Fruit fly (Drosophila melanogaster) whole organism, embryonic: Measurements from ENCODE around the gene CG31677.

ENCODE experiments used
- CG1024 ChIP-seq: fragments of 200-800 bp; sonication (Bioruptor generic); IDR thresholded peaks from 2 replicates; pipeline ENCODE4 v1.3.6; 2022; ENCODE audit warnings: missing biosample characterization, missing genetic modification characterization
- CG10979 ChIP-seq: fragments of 200-800 bp; sonication (Bioruptor generic); optimal IDR thresholded peaks from 2 replicates; lab custom pipeline; 2018; ENCODE audit warnings: missing biosample characterization, mild to moderate bottlenecking, missing genetic modification characterization, moderate library complexity
- CG11085 ChIP-seq: fragments of 200-800 bp; sonication (Bioruptor generic); IDR thresholded peaks from 2 replicates; pipeline ENCODE4 v1.3.6; 2022; ENCODE audit warnings: missing biosample characterization, missing genetic modification characterization
- CG11695 ChIP-seq: fragments of 200-800 bp; sonication (Bioruptor generic); IDR thresholded peaks from 3 replicates; pipeline ENCODE4 v1.3.6; 2022; ENCODE audit warnings: missing biosample characterization, missing genetic modification characterization
- CG12659 ChIP-seq: fragments of 200-800 bp; sonication (Bioruptor generic); optimal IDR thresholded peaks from 3 replicates; lab custom pipeline; 2017; ENCODE audit warnings: mild to moderate bottlenecking, missing biosample characterization, missing genetic modification reagents, missing genetic modification characterization
- CG15696 ChIP-seq: fragments of 200-800 bp; sonication (Bioruptor generic); optimal IDR thresholded peaks from 2 replicates; lab custom pipeline; 2019; ENCODE audit warnings: missing biosample characterization, mild to moderate bottlenecking, missing genetic modification characterization, moderate library complexity
- CG1832 ChIP-seq: fragments of 200-800 bp; sonication (Bioruptor generic); optimal IDR thresholded peaks from 2 replicates; lab custom pipeline; 2017; ENCODE audit warnings: missing biosample characterization, mild to moderate bottlenecking, missing genetic modification characterization, inconsistent platforms
- CG18619 ChIP-seq: fragments of 200-800 bp; sonication (Bioruptor generic); optimal IDR thresholded peaks from 3 replicates; lab custom pipeline; 2017; ENCODE audit warnings: missing biosample characterization, mild to moderate bottlenecking, missing genetic modification characterization
- CG2678 ChIP-seq: fragments of 200-800 bp; sonication (Bioruptor generic); optimal IDR thresholded peaks from 3 replicates; lab custom pipeline; 2019; ENCODE audit warnings: missing biosample characterization, mild to moderate bottlenecking, missing genetic modification characterization, moderate library complexity
- CG2712 ChIP-seq: fragments of 200-800 bp; optimal IDR thresholded peaks from 3 replicates; lab custom pipeline; 2019; ENCODE audit warnings: missing biosample characterization, mild to moderate bottlenecking, missing genetic modification characterization, moderate library complexity
- CG3163 ChIP-seq: fragments of 200-800 bp; sonication (Bioruptor generic); optimal IDR thresholded peaks from 3 replicates; lab custom pipeline; 2016; ENCODE audit warnings: missing biosample characterization, missing genetic modification characterization
- CG3281 ChIP-seq: fragments of 200-800 bp; sonication (Bioruptor generic); optimal IDR thresholded peaks from 3 replicates; lab custom pipeline; 2017; ENCODE audit warnings: missing biosample characterization, mild to moderate bottlenecking, missing genetic modification characterization
- CG3847 ChIP-seq: fragments of 200-800 bp; sonication (Bioruptor generic); IDR thresholded peaks from 2 replicates; pipeline ENCODE4 v1.3.6; 2022; ENCODE audit warnings: missing biosample characterization, missing genetic modification characterization
- CG4404 ChIP-seq: fragments of 200-800 bp; sonication (Bioruptor generic); IDR thresholded peaks from 2 replicates; pipeline ENCODE4 v1.3.6; 2022; ENCODE audit warnings: missing biosample characterization, missing genetic modification characterization
- CG4854 ChIP-seq: fragments of 200-800 bp; sonication (Bioruptor generic); optimal IDR thresholded peaks from 2 replicates; lab custom pipeline; 2016; ENCODE audit warnings: missing biosample characterization, missing genetic modification characterization, inconsistent platforms
- CG8478 ChIP-seq: fragments of >200 bp; optimal IDR thresholded peaks from 2 replicates; lab custom pipeline; 2018
- CHES-1-like ChIP-seq: fragments of 200-800 bp; sonication (Bioruptor generic); optimal IDR thresholded peaks from 2 replicates; lab custom pipeline; 2016; ENCODE audit warnings: missing biosample characterization, missing genetic modification characterization
- E2f1 ChIP-seq: fragments of 200-800 bp; sonication (Bioruptor generic); IDR thresholded peaks from 2 replicates; pipeline ENCODE4 v1.3.6; 2022; ENCODE audit warnings: missing biosample characterization, missing genetic modification characterization
- Eip74EF ChIP-seq, 2 experiments: fragments of 200-800 bp in 1 of 2; fragments of >200 bp in 1 of 2; sonication (Bioruptor generic) in 1 of 2; optimal IDR thresholded peaks; 2 replicates each; lab custom pipeline; 2017 to 2019; ENCODE audit warnings: missing biosample characterization in 2 of 2, missing genetic modification characterization in 2 of 2, mild to moderate bottlenecking in 1 of 2, moderate library complexity in 1 of 2
- HLH3B ChIP-seq: fragments of 200-800 bp; sonication (Bioruptor generic); IDR thresholded peaks from 2 replicates; pipeline ENCODE4 v1.3.6; 2022; ENCODE audit warnings: missing biosample characterization, missing genetic modification characterization
- Jarid2 ChIP-seq: fragments of 200-800 bp; sonication (Bioruptor generic); optimal IDR thresholded peaks from 3 replicates; lab custom pipeline; 2017; ENCODE audit warnings: mild to moderate bottlenecking, missing biosample characterization, missing genetic modification reagents, missing genetic modification characterization
- MESR4 ChIP-seq: fragments of 200-800 bp; sonication (Bioruptor generic); optimal IDR thresholded peaks from 2 replicates; lab custom pipeline; 2018; ENCODE audit warnings: missing biosample characterization, mild to moderate bottlenecking, missing genetic modification characterization, moderate library complexity
- Myb ChIP-seq: fragments of 200-800 bp; sonication (Bioruptor generic); optimal IDR thresholded peaks from 2 replicates; lab custom pipeline; 2016; ENCODE audit warnings: missing biosample characterization, missing genetic modification characterization
- NfI ChIP-seq: fragments of 200-800 bp; sonication (Bioruptor generic); optimal IDR thresholded peaks from 3 replicates; lab custom pipeline; 2018; ENCODE audit warnings: missing biosample characterization, mild to moderate bottlenecking, missing genetic modification characterization, moderate library complexity
- Opbp ChIP-seq: fragments of 200-800 bp; sonication (Bioruptor generic); IDR thresholded peaks from 3 replicates; pipeline ENCODE4 v1.3.6; 2022; ENCODE audit warnings: missing biosample characterization, missing genetic modification characterization; ENCODE audit not compliant: partially characterized antibody
- PHDP ChIP-seq: fragments of 200-800 bp; sonication (Bioruptor generic); optimal IDR thresholded peaks from 3 replicates; lab custom pipeline; 2018; ENCODE audit warnings: missing biosample characterization, mild to moderate bottlenecking, missing genetic modification characterization, moderate library complexity
- Stat92E ChIP-seq, 3 experiments: fragments of >200 bp in 2 of 3; fragments of 200-800 bp in 1 of 3; sonication (Bioruptor generic) in 1 of 3; optimal IDR thresholded peaks; 2 replicates each; lab custom pipeline; 2017 to 2019; ENCODE audit warnings: missing biosample characterization in 3 of 3, missing genetic modification characterization in 3 of 3, mild to moderate bottlenecking in 1 of 3, moderate library complexity in 1 of 3
- Trl ChIP-seq, 3 experiments: fragments of >200 bp in 2 of 3; fragments of 200-800 bp in 1 of 3; sonication (Bioruptor generic) in 1 of 3; optimal IDR thresholded peaks; 2 replicates in 1 of 3; 3 replicates in 2 of 3; lab custom pipeline; 2016 to 2017; ENCODE audit warnings: missing biosample characterization in 1 of 3, missing genetic modification characterization in 1 of 3
- Usf ChIP-seq: fragments of 200-800 bp; sonication (Bioruptor generic); optimal IDR thresholded peaks from 2 replicates; lab custom pipeline; 2017; ENCODE audit warnings: missing genotype, missing biosample characterization, missing genetic modification characterization
- al ChIP-seq: fragments of 200-800 bp; sonication (Bioruptor generic); IDR thresholded peaks from 2 replicates; pipeline ENCODE4 v1.3.6; 2022; ENCODE audit warnings: missing biosample characterization, missing genetic modification characterization
- amos ChIP-seq: fragments of 200-800 bp; sonication (Bioruptor generic); IDR thresholded peaks from 2 replicates; pipeline ENCODE4 v1.3.6; 2022; ENCODE audit warnings: missing biosample characterization, missing genetic modification characterization; ENCODE audit not compliant: partially characterized antibody
- ap ChIP-seq: fragments of 200-800 bp; sonication (Bioruptor generic); IDR thresholded peaks from 2 replicates; pipeline ENCODE4 v1.3.6; 2022; ENCODE audit warnings: missing biosample characterization, missing genetic modification characterization
- ato ChIP-seq: fragments of 200-800 bp; sonication (Bioruptor generic); IDR thresholded peaks from 2 replicates; pipeline ENCODE4 v1.3.6; 2022; ENCODE audit warnings: missing biosample characterization, missing genetic modification characterization; ENCODE audit not compliant: partially characterized antibody
- cas ChIP-seq: fragments of 200-800 bp; sonication (Bioruptor generic); IDR thresholded peaks from 2 replicates; pipeline ENCODE4 v1.3.6; 2022; ENCODE audit warnings: missing biosample characterization, missing genetic modification characterization
- chm ChIP-seq: fragments of 200-800 bp; sonication (Bioruptor generic); IDR thresholded peaks from 2 replicates; pipeline ENCODE4 v1.3.6; 2022; ENCODE audit warnings: missing biosample characterization, missing genetic modification characterization
- cwo ChIP-seq: fragments of 200-800 bp; sonication (Bioruptor generic); optimal IDR thresholded peaks from 3 replicates; lab custom pipeline; 2017; ENCODE audit warnings: missing biosample characterization, missing genetic modification characterization, mild to moderate bottlenecking, moderate library complexity, missing genetic modification reagents
- dimm ChIP-seq: fragments of 200-800 bp; sonication (Bioruptor generic); IDR thresholded peaks from 2 replicates; pipeline ENCODE4 v1.3.6; 2022; ENCODE audit warnings: missing biosample characterization, missing genetic modification characterization
- dpn ChIP-seq, 2 experiments: fragments of 200-800 bp; sonication (Bioruptor generic); optimal IDR thresholded peaks; 3 replicates each; lab custom pipeline; 2016; ENCODE audit warnings: missing biosample characterization in 2 of 2, missing genetic modification characterization in 2 of 2
- dysf ChIP-seq: fragments of 200-800 bp; sonication (Bioruptor generic); IDR thresholded peaks from 3 replicates; pipeline ENCODE4 v1.3.6; 2022; ENCODE audit warnings: missing biosample characterization, missing genetic modification characterization
- grau ChIP-seq: fragments of 200-800 bp; optimal IDR thresholded peaks from 3 replicates; lab custom pipeline; 2019; ENCODE audit warnings: missing biosample characterization, mild to moderate bottlenecking, missing genetic modification characterization, moderate library complexity
- gsb ChIP-seq: fragments of 200-800 bp; sonication (Bioruptor generic); IDR thresholded peaks from 2 replicates; pipeline ENCODE4 v1.3.6; 2022; ENCODE audit warnings: missing biosample characterization, missing genetic modification characterization
- lab ChIP-seq: fragments of 200-800 bp; sonication (Bioruptor generic); optimal IDR thresholded peaks from 3 replicates; lab custom pipeline; 2017; ENCODE audit warnings: missing biosample characterization, missing genetic modification characterization, mild to moderate bottlenecking, moderate library complexity, missing genetic modification reagents
- p53 ChIP-seq: fragments of 200-800 bp; sonication (Bioruptor generic); optimal IDR thresholded peaks from 2 replicates; lab custom pipeline; 2016; ENCODE audit warnings: missing biosample characterization, missing genetic modification characterization
- peb ChIP-seq: fragments of 200-800 bp; sonication (Bioruptor generic); IDR thresholded peaks from 2 replicates; pipeline ENCODE4 v1.3.6; 2022; ENCODE audit warnings: missing biosample characterization, missing genetic modification characterization
- ranshi ChIP-seq: fragments of 200-800 bp; sonication (Bioruptor generic); IDR thresholded peaks from 2 replicates; pipeline ENCODE4 v1.3.6; 2022; ENCODE audit warnings: missing biosample characterization, missing genetic modification characterization
- repo ChIP-seq: fragments of 200-800 bp; sonication (Bioruptor generic); optimal IDR thresholded peaks from 2 replicates; lab custom pipeline; 2016; ENCODE audit warnings: missing biosample characterization, missing genetic modification characterization
- tio ChIP-seq: fragments of 200-800 bp; sonication (Bioruptor generic); optimal IDR thresholded peaks from 2 replicates; lab custom pipeline; 2017; ENCODE audit warnings: missing biosample characterization, missing genetic modification characterization, inconsistent platforms
- vfl ChIP-seq: fragments of 200-800 bp; sonication (Bioruptor generic); optimal IDR thresholded peaks from 2 replicates; lab custom pipeline; 2016; ENCODE audit warnings: missing biosample characterization, missing genetic modification characterization
- wek ChIP-seq: fragments of 200-800 bp; sonication (Bioruptor generic); optimal IDR thresholded peaks from 3 replicates; lab custom pipeline; 2018; ENCODE audit warnings: missing biosample characterization, mild to moderate bottlenecking, missing genetic modification characterization, moderate library complexity

CG31677 gene

dm6 chr2L:20645394-20645869 lies 41.4 kb upstream of the CG31677 start, which contains the start of the genes phr6-4 and CG2608 (continued):
- TF ChIP-seq CG12659 (GFP tag; lab: Kevin White, UChicago): peak; percentile 96
- TF ChIP-seq vfl (GFP tag; lab: Kevin White, UChicago): peak; percentile 88
- TF ChIP-seq Myb (GFP tag; lab: Kevin White, UChicago): peak; percentile 72
- no peak for TF ChIP-seq ato (GFP tag; lab: Robert Waterston, UW)
- peak; percentile 96 for TF ChIP-seq CG2678 (tag; lab: Kevin White, UChicago)
- peak; percentile 87 for TF ChIP-seq CG15696 (tag; lab: Kevin White, UChicago)
- TF ChIP-seq CG3847 (GFP tag; lab: Robert Waterston, UW): peak; percentile 89
- TF ChIP-seq CG3163 (GFP tag; lab: Kevin White, UChicago): peak; percentile 71
- peak; percentile 86 to 95 for TF ChIP-seq dpn (GFP tag; optimal IDR thresholded peaks at IDR 0.05; lab: Kevin White, UChicago)
- peak; percentile 66 for TF ChIP-seq Jarid2 (GFP tag; lab: Kevin White, UChicago)
- TF ChIP-seq ap (GFP tag; lab: Robert Waterston, UW): peak; percentile 60; the same call in 1 of the 2 replicates
- TF ChIP-seq CG11695: peak; percentile 89
- TF ChIP-seq CG4404 (GFP tag; lab: Robert Waterston, UW): peak; percentile 76
- peak; percentile 83 for TF ChIP-seq CHES-1-like (GFP tag; lab: Kevin White, UChicago)
- TF ChIP-seq dysf: peak; percentile 86
- no peak for TF ChIP-seq amos (GFP tag; lab: Robert Waterston, UW)
- TF ChIP-seq wek: peak; percentile 77
- peak; percentile 96 for TF ChIP-seq CG2712 (tag; lab: Kevin White, UChicago)
- peak; percentile 96 for TF ChIP-seq PHDP (tag; lab: Kevin White, UChicago)
- TF ChIP-seq CG1024 (GFP tag; lab: Robert Waterston, UW): no peak; the same call in 1 of the 2 replicates
- TF ChIP-seq cas: peak; percentile 72
- peak; percentile 97 for TF ChIP-seq tio (GFP tag; lab: Kevin White, UChicago)
- TF ChIP-seq HLH3B: peak; percentile 81
- peak; percentile 84 for TF ChIP-seq Usf
- peak; percentile 93 for TF ChIP-seq CG10979 (tag; lab: Kevin White, UChicago)
- peak; percentile 66 for TF ChIP-seq repo (GFP tag; lab: Kevin White, UChicago)
- TF ChIP-seq CG11085: peak; percentile 77
- peak; percentile 93 for TF ChIP-seq CG18619 (GFP tag; lab: Kevin White, UChicago)
- peak in 1 of 3 experiments; percentile 80 for TF ChIP-seq Stat92E (GFP tag; optimal IDR thresholded peaks at IDR 0.05; lab: Kevin White, UChicago)
- peak; percentile 90 for TF ChIP-seq al (GFP tag; lab: Robert Waterston, UW)
- peak; percentile 95 for TF ChIP-seq grau (tag; lab: Kevin White, UChicago)
- peak in 1 of 2 experiments; percentile 91 for TF ChIP-seq Eip74EF (GFP tag; optimal IDR thresholded peaks at IDR 0.05; lab: Kevin White, UChicago)
- peak; percentile 81 for TF ChIP-seq cwo (GFP tag; lab: Kevin White, UChicago)
- TF ChIP-seq gsb: peak; percentile 64; the same call in 1 of the 2 replicates
- peak; percentile 67; the same call in 1 of the 2 replicates for TF ChIP-seq peb
- no peak for TF ChIP-seq CG1832
- TF ChIP-seq chm (GFP tag; lab: Robert Waterston, UW): peak; percentile 82
- no peak for TF ChIP-seq Opbp (GFP tag; lab: Robert Waterston, UW)
- TF ChIP-seq CG4854 (GFP tag; lab: Kevin White, UChicago): peak; percentile 87
- peak; percentile 93 for TF ChIP-seq CG3281 (GFP tag; lab: Kevin White, UChicago)
- peak; percentile 85 for TF ChIP-seq E2f1 (GFP tag; lab: Robert Waterston, UW)
- TF ChIP-seq lab: peak; percentile 94
- peak; percentile 62 for TF ChIP-seq p53
- TF ChIP-seq MESR4 (GFP tag; lab: Kevin White, UChicago): peak; percentile 22
- TF ChIP-seq CG8478: no peak
- TF ChIP-seq ranshi (GFP tag; lab: Robert Waterston, UW): peak; percentile 84
- peak; percentile 70 for TF ChIP-seq dimm (GFP tag; lab: Robert Waterston, UW)
- peak; percentile 94 for TF ChIP-seq NfI (GFP tag; lab: Kevin White, UChicago)
- no peak for TF ChIP-seq Trl (optimal IDR thresholded peaks at IDR 0.05; lab: Kevin White, UChicago)
- TF ChIP-seq Trl (GFP tag; optimal IDR thresholded peaks at IDR 0.05; lab: Kevin White, UChicago): peak; percentile 86
